Worm (Caenorhabditis elegans) whole organism, mixed stage, embryonic: ENCODE results near the gene C05E7.3.

Experiments used
- ceh-43 ChIP-seq: fragments of 200-800 bp; sonication (Bioruptor generic); optimal IDR thresholded peaks from 2 replicates; lab custom pipeline; 2018; ENCODE audit warnings: mild to moderate bottlenecking, missing genetic modification characterization, moderate library complexity, missing compliant biosample characterization
- mab-5 ChIP-seq: fragments of 150-350 bp; optimal IDR thresholded peaks from 2 replicates; lab custom pipeline; 2014; ENCODE audit warnings: missing biosample characterization, missing genetic modification characterization
- nhr-237 ChIP-seq: fragments of 150-350 bp; optimal IDR thresholded peaks from 2 replicates; lab custom pipeline; 2014; ENCODE audit warnings: missing biosample characterization, missing genetic modification characterization
- nhr-76 ChIP-seq: sonication (generic microtip); optimal IDR thresholded peaks from 2 replicates; lab custom pipeline; 2017; ENCODE audit warnings: missing biosample characterization, missing genetic modification characterization
- snpc-4 ChIP-seq: fragments of 150-350 bp; optimal IDR thresholded peaks from 2 replicates; lab custom pipeline; 2014; ENCODE audit warnings: missing biosample characterization, missing genetic modification characterization
- ztf-11 ChIP-seq: fragments of 150-350 bp; optimal IDR thresholded peaks from 2 replicates; lab custom pipeline; 2014; ENCODE audit warnings: missing biosample characterization, missing genetic modification characterization

DNA sequence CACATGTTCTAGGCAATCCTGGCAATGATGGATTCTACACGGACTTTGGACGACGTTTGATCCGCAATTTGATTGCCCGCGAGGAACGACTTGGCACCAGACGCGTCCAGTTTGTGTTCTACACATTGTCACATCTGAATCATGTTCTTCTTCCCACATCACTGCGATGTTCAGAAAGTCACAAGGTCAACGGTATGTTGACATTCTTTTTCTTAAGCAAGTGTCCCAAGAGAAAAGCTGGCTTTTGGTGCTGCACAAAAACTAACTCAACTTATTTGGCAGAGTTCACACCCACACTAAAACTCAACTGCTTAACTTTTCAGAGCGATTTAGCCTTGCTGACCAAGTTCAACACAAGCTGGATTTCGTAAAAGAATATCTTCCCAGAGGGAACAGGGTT, 32.1 kb upstream of the C05E7.3 start:
- TF ChIP-seq nhr-76 (tag; lab: Kevin White, UChicago) = no peak
- TF ChIP-seq snpc-4 (tag; lab: Kevin White, UChicago) = no peak
- no peak for TF ChIP-seq ztf-11 (tag; lab: Kevin White, UChicago)
- TF ChIP-seq nhr-237 (tag; lab: Kevin White, UChicago) = no peak
- no peak for TF ChIP-seq ceh-43
- TF ChIP-seq mab-5 (tag; lab: Kevin White, UChicago) = no peak
